4 fruit fly cellular contexts compared by ENCODE assay signal in the genomic region with DNA sequence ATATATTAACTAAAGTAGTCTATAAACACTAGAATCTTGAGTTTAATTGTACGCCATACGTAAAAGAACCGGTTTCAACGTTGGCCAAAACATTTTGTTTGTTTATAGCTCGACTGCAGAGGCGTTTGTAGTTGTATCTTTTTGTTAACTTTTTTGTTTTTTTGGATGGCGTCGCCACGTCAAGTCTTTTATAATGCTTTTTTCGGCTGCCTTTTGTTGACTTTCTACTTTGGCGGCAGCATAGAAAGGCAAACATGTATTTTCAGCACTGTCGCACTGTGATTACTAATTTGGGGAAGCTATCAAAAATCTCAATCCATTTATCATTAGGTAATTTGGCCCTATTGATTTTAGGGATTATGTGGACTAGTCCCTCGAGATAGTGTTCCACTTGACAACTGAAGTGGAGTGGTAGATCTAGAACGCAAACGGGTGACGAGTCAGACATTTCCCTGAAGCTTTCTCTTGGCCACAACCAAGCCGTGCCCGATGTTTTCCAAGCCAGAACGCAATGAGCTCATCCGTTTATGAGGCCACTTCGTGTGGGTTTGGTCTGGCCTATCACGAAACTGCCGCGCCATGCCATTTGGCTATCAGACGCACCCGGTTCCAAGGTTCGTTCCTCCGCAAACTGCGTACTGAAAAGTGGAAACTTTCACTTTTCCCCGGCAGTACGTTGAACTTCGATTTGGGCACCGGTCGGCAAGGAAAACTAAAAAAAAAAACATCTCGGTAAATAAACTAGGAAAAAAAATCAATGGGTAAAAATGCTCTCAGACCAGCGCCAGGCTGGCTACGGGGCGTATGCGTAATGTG.
A peak's percentile ranks its signal among the peaks of the same experiment; 100 is the strongest.
TF ChIP-seq lines count a peak whose summit lies in the region.

No protein-coding gene starts in this region.

- TF ChIP-seq CTCF in whole organism, embryonic (GFP tag; optimal IDR thresholded peaks at IDR 0.05; lab: Kevin White, UChicago): no peak

TF ChIP-seq in whole organism, adult, 20 proteins besides CTCF, POLR2A, EP300 and RAD21:
- TF ChIP-seq Mnt (GFP tag; optimal IDR thresholded peaks at IDR 0.05; lab: Kevin White, UChicago) (no peak), kay (GFP tag; lab: Kevin White, UChicago; ENCODE audit: borderline replicate concordance) (peak; percentile 38), CG12768 (GFP tag; optimal IDR thresholded peaks at IDR 0.05; lab: Kevin White, UChicago) (peak; percentile 3), pad (GFP tag; optimal IDR thresholded peaks at IDR 0.05; lab: Kevin White, UChicago) (no peak), CG1620 (GFP tag; optimal IDR thresholded peaks at IDR 0.05; lab: Kevin White, UChicago) (no peak), CG7045 (GFP tag; optimal IDR thresholded peaks at IDR 0.05; lab: Kevin White, UChicago) (no peak)
TF ChIP-seq in whole organism, adult: peak in this region for 2.

TF ChIP-seq in whole organism, embryonic, 481 proteins besides CTCF, POLR2A, EP300 and RAD21 (continues in another document):
- TF ChIP-seq CG7372 (GFP tag; IDR thresholded peaks at IDR 0.05; lab: Robert Waterston, UW) (peak; percentile 67; the same call in 1 of the 2 replicates), chinmo (GFP tag; IDR thresholded peaks at IDR 0.05; lab: Robert Waterston, UW; ENCODE audit: partially characterized antibody) (0 out of 4 replicates have a peak, but pooled peaks have one; percentile 60), CG5953 (GFP tag; IDR thresholded peaks at IDR 0.05; lab: Robert Waterston, UW) (0 out of 2 replicates have a peak, but pooled peaks have one; percentile 16), ci (GFP tag; IDR thresholded peaks at IDR 0.05; lab: Robert Waterston, UW) (0 out of 3 replicates have a peak, but pooled peaks have one; percentile 11), CG10543 (GFP tag; optimal IDR thresholded peaks at IDR 0.05; lab: Kevin White, UChicago) (peak; percentile 41), Blimp-1 (GFP tag; optimal IDR thresholded peaks at IDR 0.05; lab: Kevin White, UChicago) (peak; percentile 93), lab (GFP tag; optimal IDR thresholded peaks at IDR 0.05; lab: Kevin White, UChicago) (peak; percentile 53), CG9932 (GFP tag; IDR thresholded peaks at IDR 0.05; lab: Robert Waterston, UW) (0 out of 2 replicates have a peak, but pooled peaks have one; percentile 9), CG8290 (GFP tag; optimal IDR thresholded peaks at IDR 0.05; lab: Kevin White, UChicago) (no peak), CG8290 (tag; optimal IDR thresholded peaks at IDR 0.05; lab: Kevin White, UChicago) (no peak), CkIIα-i1 (GFP tag; IDR thresholded peaks at IDR 0.05; lab: Robert Waterston, UW) (no peak), CG8924 (tag; optimal IDR thresholded peaks at IDR 0.05; lab: Kevin White, UChicago) (peak; percentile 33), crp (GFP tag; optimal IDR thresholded peaks at IDR 0.05; lab: Kevin White, UChicago) (no peak), aop (GFP tag; IDR thresholded peaks at IDR 0.05; lab: Robert Waterston, UW) (no peak), Antp (GFP tag; optimal IDR thresholded peaks at IDR 0.05; lab: Kevin White, UChicago) (no peak), exex (tag; optimal IDR thresholded peaks at IDR 0.05; lab: Kevin White, UChicago) (peak; percentile 8), nmo (GFP tag; optimal IDR thresholded peaks at IDR 0.05; lab: Kevin White, UChicago) (no peak), CG6791 (GFP tag; IDR thresholded peaks at IDR 0.05; lab: Robert Waterston, UW; ENCODE audit: partially characterized antibody) (0 out of 3 replicates have a peak, but pooled peaks have one; percentile 21), Rfx (GFP tag; IDR thresholded peaks at IDR 0.05; lab: Robert Waterston, UW) (no peak), E2f2 (GFP tag; IDR thresholded peaks at IDR 0.05; lab: Robert Waterston, UW) (0 out of 2 replicates have a peak, but pooled peaks have one; percentile 28), Ssrp (tag; optimal IDR thresholded peaks at IDR 0.05; lab: Kevin White, UChicago) (no peak), kni (GFP tag; optimal IDR thresholded peaks at IDR 0.05; lab: Kevin White, UChicago) (peak; percentile 66)

TF ChIP-seq in whole organism, prepupa, 60 proteins besides CTCF, POLR2A, EP300 and RAD21:
- TF ChIP-seq fkh (GFP tag; optimal IDR thresholded peaks at IDR 0.05; lab: Kevin White, UChicago) (peak; percentile 71), spab (GFP tag; optimal IDR thresholded peaks at IDR 0.05; lab: Kevin White, UChicago) (no peak), Blimp-1 (GFP tag; optimal IDR thresholded peaks at IDR 0.05; lab: Kevin White, UChicago) (peak; percentile 12), Eip78C (GFP tag; lab: Kevin White, UChicago) (peak; percentile 46), CG15336 (GFP tag; IDR thresholded peaks at IDR 0.05; lab: Robert Waterston, UW) (0 out of 2 replicates have a peak, but pooled peaks have one; percentile 32), eg (GFP tag; IDR thresholded peaks at IDR 0.05; lab: Robert Waterston, UW) (peak; percentile 16; the same call in 1 of the 3 replicates)

TF ChIP-seq in whole organism, pupa, 21 proteins besides CTCF, POLR2A, EP300 and RAD21:
- TF ChIP-seq CG4496 (GFP tag; IDR thresholded peaks at IDR 0.05; lab: Robert Waterston, UW): peak; percentile 62; the same call in 2 of the 3 replicates
- TF ChIP-seq CG12605 (GFP tag; IDR thresholded peaks at IDR 0.05; lab: Robert Waterston, UW): 0 out of 2 replicates have a peak, but pooled peaks have one; percentile 13
- TF ChIP-seq Pif1A (GFP tag; optimal IDR thresholded peaks at IDR 0.05; lab: Kevin White, UChicago): no peak
